Fruit fly (Drosophila melanogaster): ENCODE data around the gene Mkp.

Mkp gene

dm6 chr3L:136591-137280 lies 47.6 kb downstream of the Mkp start (continued):
- no peak for TF ChIP-seq BEAF-32 (GFP tag; optimal IDR thresholded peaks at IDR 0.05)
- no peak for TF ChIP-seq corto (GFP tag; optimal IDR thresholded peaks at IDR 0.05)
- no peak for TF ChIP-seq Dfd (GFP tag; optimal IDR thresholded peaks at IDR 0.05)
- TF ChIP-seq CG6689 (GFP tag; IDR thresholded peaks at IDR 0.05), result no peak
- TF ChIP-seq CG10565 (GFP tag; optimal IDR thresholded peaks at IDR 0.05), result no peak
- no peak for TF ChIP-seq yki (optimal IDR thresholded peaks at IDR 0.05)
- no peak for TF ChIP-seq CG16815 (GFP tag; optimal IDR thresholded peaks at IDR 0.05)
- TF ChIP-seq CG6175 (GFP tag; IDR thresholded peaks at IDR 0.05), result no peak
- TF ChIP-seq CG14441 (GFP tag; IDR thresholded peaks at IDR 0.05), result no peak
- TF ChIP-seq slp2 (GFP tag; optimal IDR thresholded peaks at IDR 0.05), result no peak
- no peak for TF ChIP-seq prd (optimal IDR thresholded peaks at IDR 0.05)
- TF ChIP-seq prd (GFP tag; IDR thresholded peaks at IDR 0.05), result no peak
- TF ChIP-seq hb (GFP tag; IDR thresholded peaks at IDR 0.05; ENCODE audit: partially characterized antibody), result no peak
- TF ChIP-seq emc (GFP tag; optimal IDR thresholded peaks at IDR 0.05), result no peak
- TF ChIP-seq lbe (GFP tag; optimal IDR thresholded peaks at IDR 0.05), result no peak
- TF ChIP-seq CG34376 (GFP tag; optimal IDR thresholded peaks at IDR 0.05), result peak; percentile 23
- no peak for TF ChIP-seq CG10274 (GFP tag; optimal IDR thresholded peaks at IDR 0.05)

dm6 chr3L:134868-135267 lies 49.5 kb downstream of the Mkp start:
- TF ChIP-seq CG13287 (GFP tag; IDR thresholded peaks at IDR 0.05; ENCODE audit: partially characterized antibody) (no peak), Hr51 (GFP tag; optimal IDR thresholded peaks at IDR 0.05) (no peak), CG13296 (GFP tag; optimal IDR thresholded peaks at IDR 0.05) (no peak), pros (GFP tag; optimal IDR thresholded peaks at IDR 0.05) (no peak), unc-4 (GFP tag; IDR thresholded peaks at IDR 0.05; ENCODE audit: partially characterized antibody) (no peak), CG2202 (tag; optimal IDR thresholded peaks at IDR 0.05) (no peak)

- TF ChIP-seq Med (GFP tag) (peak; percentile 31), abd-A (tag; optimal IDR thresholded peaks at IDR 0.05) (peak; percentile 80), Awh (GFP tag; IDR thresholded peaks at IDR 0.05) (peak; percentile 69; the same call in 1 of the 2 replicates), CG18476 (GFP tag; optimal IDR thresholded peaks at IDR 0.05) (no peak), sd (tag; optimal IDR thresholded peaks at IDR 0.05) (peak; percentile 90), eve (GFP tag; optimal IDR thresholded peaks at IDR 0.05) (peak in 1 of 2 experiments; percentile 29), CG32772 (GFP tag; IDR thresholded peaks at IDR 0.05) (no peak), Sry-β (GFP tag; optimal IDR thresholded peaks at IDR 0.05) (no peak), Eip74EF (GFP tag; optimal IDR thresholded peaks at IDR 0.05) (peak in 1 of 2 experiments; percentile 71), chinmo (GFP tag; IDR thresholded peaks at IDR 0.05; ENCODE audit: partially characterized antibody) (peak; percentile 42; the same call in 1 of the 4 replicates), CG10543 (GFP tag; optimal IDR thresholded peaks at IDR 0.05) (peak; percentile 12), hkb (optimal IDR thresholded peaks at IDR 0.05) (peak; percentile 19), hkb (GFP tag; IDR thresholded peaks at IDR 0.05) (no peak)
These were observed 50.5 kb downstream of the Mkp start for dm6 chr3L:133806-134325.

All from whole organism, embryonic.